Worm (Caenorhabditis elegans): Measurements from ENCODE around the gene Y57A10A.27.

Y57A10A.27 gene

ce11 chrII:12222524-12222923, 52.3 kb downstream of the Y57A10A.27 start (continued):
- peak; percentile 88 for TF ChIP-seq nhr-20 (tag; optimal IDR thresholded peaks at IDR 0.05)
- peak; percentile 92 for TF ChIP-seq snu-23 (GFP tag; optimal IDR thresholded peaks at IDR 0.05)
- TF ChIP-seq nhr-90 (tag; optimal IDR thresholded peaks at IDR 0.05; ENCODE audit: poor library complexity), result peak; percentile 54
- TF ChIP-seq swsn-7 (tag; optimal IDR thresholded peaks at IDR 0.05), result peak; percentile 81
- peak; percentile 30 for TF ChIP-seq fos-1 (tag; optimal IDR thresholded peaks at IDR 0.05)
- TF ChIP-seq aly-2 (tag; optimal IDR thresholded peaks at IDR 0.05), result peak; percentile 26
- no peak for TF ChIP-seq zip-4 (GFP tag; optimal IDR thresholded peaks at IDR 0.05)
- TF ChIP-seq C04F5.9 (tag; optimal IDR thresholded peaks at IDR 0.05), result no peak
- peak; percentile 72 for TF ChIP-seq unc-130 (tag; optimal IDR thresholded peaks at IDR 0.05)
- peak in 2 of 6 experiments; percentile 15 to 56 for TF ChIP-seq elt-3 (tag; optimal IDR thresholded peaks at IDR 0.05)
- TF ChIP-seq vab-15 (tag; optimal IDR thresholded peaks at IDR 0.05), result no peak
- TF ChIP-seq nhr-237 (tag; optimal IDR thresholded peaks at IDR 0.05), result no peak
- TF ChIP-seq ces-1 (GFP tag; optimal IDR thresholded peaks at IDR 0.05), result no peak
- TF ChIP-seq zag-1 (tag; optimal IDR thresholded peaks at IDR 0.05), result no peak
- peak in 1 of 2 experiments; percentile 70 for TF ChIP-seq mdl-1 (tag; optimal IDR thresholded peaks at IDR 0.05)
- no peak for TF ChIP-seq C34B4.2 (tag; optimal IDR thresholded peaks at IDR 0.05)
- no peak for TF ChIP-seq ceh-90 (tag; optimal IDR thresholded peaks at IDR 0.05)
- peak; percentile 90 for TF ChIP-seq nhr-85 (tag)
- TF ChIP-seq unc-98 (GFP tag; IDR thresholded peaks at IDR 0.05), result no peak
- peak; percentile 81 for TF ChIP-seq jun-1 (tag; optimal IDR thresholded peaks at IDR 0.05)
- TF ChIP-seq nhr-28 (tag; optimal IDR thresholded peaks at IDR 0.05), result no peak
- no peak for TF ChIP-seq lin-13 (GFP tag; optimal IDR thresholded peaks at IDR 0.05)
- peak; percentile 10 for TF ChIP-seq ztf-4 (tag; optimal IDR thresholded peaks at IDR 0.05)
- peak; percentile 53 for TF ChIP-seq rnt-1 (tag; optimal IDR thresholded peaks at IDR 0.05)
- peak; percentile 21 for TF ChIP-seq ceh-8 (GFP tag; optimal IDR thresholded peaks at IDR 0.05)
- TF ChIP-seq fkh-8 (tag; optimal IDR thresholded peaks at IDR 0.05), result peak; percentile 77
- peak; percentile 7 for TF ChIP-seq nhr-76 (tag; optimal IDR thresholded peaks at IDR 0.05)
- peak; percentile 56 for TF ChIP-seq irx-1 (tag; optimal IDR thresholded peaks at IDR 0.05)
- TF ChIP-seq unc-86 (tag; optimal IDR thresholded peaks at IDR 0.05), result peak; percentile 67
- TF ChIP-seq lsy-2 (tag; optimal IDR thresholded peaks at IDR 0.05), result peak; percentile 63 to 83
- peak in 1 of 2 experiments; percentile 10 for TF ChIP-seq egl-27 (tag; optimal IDR thresholded peaks at IDR 0.05)
- no peak for TF ChIP-seq sptf-1 (tag; optimal IDR thresholded peaks at IDR 0.05)
- peak; percentile 15 for TF ChIP-seq lin-15B (tag; optimal IDR thresholded peaks at IDR 0.05)
- TF ChIP-seq efl-3 (GFP tag; optimal IDR thresholded peaks at IDR 0.05), result no peak
- no peak for TF ChIP-seq fkh-4 (tag; optimal IDR thresholded peaks at IDR 0.05; ENCODE audit: borderline replicate concordance)
- peak; percentile 72 for TF ChIP-seq skn-1 (tag; optimal IDR thresholded peaks at IDR 0.05)
- TF ChIP-seq nhr-77 (tag; optimal IDR thresholded peaks at IDR 0.05), result peak; percentile 63
- TF ChIP-seq elt-2 (tag; optimal IDR thresholded peaks at IDR 0.05), result no peak
- no peak for TF ChIP-seq nhr-12 (tag; optimal IDR thresholded peaks at IDR 0.05)
- TF ChIP-seq dsc-1 (tag; optimal IDR thresholded peaks at IDR 0.05), result peak; percentile 75
- no peak for TF ChIP-seq F16B12.6 (tag; optimal IDR thresholded peaks at IDR 0.05)
- peak; percentile 50 to 91 (median 71) for TF ChIP-seq ceh-82 (tag; optimal IDR thresholded peaks at IDR 0.05)
- peak; percentile 5 for TF ChIP-seq sox-4 (tag; optimal IDR thresholded peaks at IDR 0.05)
- TF ChIP-seq nhr-84 (tag; optimal IDR thresholded peaks at IDR 0.05), result no peak
- TF ChIP-seq lir-3 (tag; optimal IDR thresholded peaks at IDR 0.05; ENCODE audit: poor library complexity), result no peak
- TF ChIP-seq xbp-1 (tag; optimal IDR thresholded peaks at IDR 0.05), result peak; percentile 81
- TF ChIP-seq lin-14 (GFP tag; optimal IDR thresholded peaks at IDR 0.05), result peak; percentile 98
- TF ChIP-seq mep-1 (tag; optimal IDR thresholded peaks at IDR 0.05), result peak; percentile 58
- no peak for TF ChIP-seq Y116A8C.19 (tag; optimal IDR thresholded peaks at IDR 0.05; ENCODE audit: borderline replicate concordance)
- TF ChIP-seq pax-3 (tag; optimal IDR thresholded peaks at IDR 0.05), result peak; percentile 36
- no peak for TF ChIP-seq hpl-2 (GFP tag; optimal IDR thresholded peaks at IDR 0.05)
- peak in 1 of 2 experiments; percentile 53 for TF ChIP-seq ztf-11 (tag; optimal IDR thresholded peaks at IDR 0.05)
- TF ChIP-seq grh-1 (GFP tag; IDR thresholded peaks at IDR 0.05), result no peak
- no peak for TF ChIP-seq ets-5 (GFP tag; IDR thresholded peaks at IDR 0.05)
